Worm (Caenorhabditis elegans) whole organism, mixed stage, embryonic: ENCODE data around the gene K08F4.3.

ENCODE experiments used
- bed-3 ChIP-seq: fragments of 200-800 bp; sonication (Bioruptor generic); optimal IDR thresholded peaks from 3 replicates; lab custom pipeline; 2018; ENCODE audit warnings: mild to moderate bottlenecking, missing genetic modification characterization, moderate library complexity, missing compliant biosample characterization
- ceh-43 ChIP-seq: fragments of 200-800 bp; sonication (Bioruptor generic); optimal IDR thresholded peaks from 2 replicates; lab custom pipeline; 2018; ENCODE audit warnings: mild to moderate bottlenecking, missing genetic modification characterization, moderate library complexity, missing compliant biosample characterization
- elt-3 ChIP-seq: fragments of 150-350 bp; optimal IDR thresholded peaks from 2 replicates; lab custom pipeline; 2014; ENCODE audit warnings: missing biosample characterization, missing genetic modification characterization
- lin-13 ChIP-seq: fragments of 150-350 bp; optimal IDR thresholded peaks from 2 replicates; lab custom pipeline; 2014; ENCODE audit warnings: missing biosample characterization, missing genetic modification characterization
- lin-32 ChIP-seq: fragments of 200-800 bp; sonication (Bioruptor generic); optimal IDR thresholded peaks from 2 replicates; lab custom pipeline; 2018; ENCODE audit warnings: mild to moderate bottlenecking, missing genetic modification characterization, missing compliant biosample characterization
- lsy-2 ChIP-seq: fragments of 150-350 bp; optimal IDR thresholded peaks from 2 replicates; lab custom pipeline; 2014; ENCODE audit warnings: missing biosample characterization, missing genetic modification characterization
- mab-5 ChIP-seq: fragments of 150-350 bp; optimal IDR thresholded peaks from 2 replicates; lab custom pipeline; 2014; ENCODE audit warnings: missing biosample characterization, missing genetic modification characterization
- nhr-28 ChIP-seq: fragments of 150-350 bp; optimal IDR thresholded peaks from 2 replicates; lab custom pipeline; 2014; ENCODE audit warnings: missing biosample characterization, missing genetic modification characterization
- pha-4 ChIP-seq: fragments of 150-350 bp; optimal IDR thresholded peaks from 2 replicates; lab custom pipeline; 2018; ENCODE audit warnings: missing biosample characterization, missing genetic modification reagents, missing genetic modification characterization
- snpc-4 ChIP-seq: fragments of 150-350 bp; optimal IDR thresholded peaks from 2 replicates; lab custom pipeline; 2014; ENCODE audit warnings: missing biosample characterization, missing genetic modification characterization
- sptf-1 ChIP-seq: sonication (generic microtip); optimal IDR thresholded peaks from 2 replicates; lab custom pipeline; 2017; ENCODE audit warnings: mild to moderate bottlenecking, missing genetic modification characterization, moderate library complexity, missing compliant biosample characterization
- unc-39 ChIP-seq: fragments of 150-350 bp; optimal IDR thresholded peaks from 2 replicates; lab custom pipeline; 2014; ENCODE audit warnings: missing biosample characterization, missing genetic modification characterization
- unc-62 ChIP-seq: fragments of 150-350 bp; optimal IDR thresholded peaks from 2 replicates; lab custom pipeline; 2014; ENCODE audit warnings: missing biosample characterization, missing genetic modification reagents, missing genetic modification characterization
- zip-8 ChIP-seq: fragments of 150-350 bp; optimal IDR thresholded peaks from 2 replicates; lab custom pipeline; 2014; ENCODE audit warnings: missing biosample characterization, missing genetic modification characterization

DNA sequence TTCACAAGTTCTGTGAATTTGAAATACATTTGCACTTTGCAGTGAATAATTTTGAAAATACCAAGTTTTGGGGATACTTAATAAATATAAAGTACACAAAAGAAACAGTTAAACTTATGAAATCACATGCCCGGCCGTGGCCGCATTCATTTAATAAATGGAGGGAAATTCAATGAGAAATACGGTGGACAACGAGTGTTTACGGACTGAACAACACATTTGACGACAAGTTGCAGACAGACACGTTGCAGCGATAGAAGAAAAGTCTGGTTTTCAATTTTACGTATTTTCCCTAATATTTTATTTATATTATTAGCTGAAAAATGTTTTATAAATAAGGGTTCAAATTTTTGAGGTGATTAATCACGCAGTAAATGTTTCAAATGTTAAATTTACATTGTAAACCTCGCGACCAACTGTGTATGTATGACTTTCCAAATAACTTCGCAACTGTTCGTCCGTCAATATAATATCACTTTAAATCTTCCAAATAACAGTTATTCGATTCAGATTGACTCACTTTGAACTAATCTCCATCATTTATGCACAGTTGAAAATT lies 22.5 kb downstream of the K08F4.3 start, which contains the start of gene copg-1:
- TF ChIP-seq unc-62 (GFP tag; lab: Kevin White, UChicago) (no peak), sptf-1 (no peak), lin-13 (tag; lab: Kevin White, UChicago) (no peak), lsy-2 (tag; lab: Kevin White, UChicago) (peak; percentile 92), mab-5 (no peak), snpc-4 (no peak), zip-8 (tag; lab: Kevin White, UChicago) (no peak), ceh-43 (no peak), elt-3 (tag; lab: Kevin White, UChicago) (no peak), lin-32 (GFP tag; lab: Kevin White, UChicago) (no peak), bed-3 (GFP tag; lab: Kevin White, UChicago) (no peak), pha-4 (tag; lab: Kevin White, UChicago) (no peak), unc-39 (tag; lab: Kevin White, UChicago) (no peak), nhr-28 (tag; lab: Kevin White, UChicago) (no peak)
